Worm (Caenorhabditis elegans) whole organism, L4 larva: ENCODE data around the gene dmsr-8.

ENCODE experiments used
- D1046.2 ChIP-seq: fragments of 200-800 bp; sonication (Bioruptor generic); IDR thresholded peaks from 2 replicates; pipeline ENCODE4 v1.3.6; 2022; ENCODE audit warnings: missing genetic modification characterization, missing compliant biosample characterization
- F26F4.8 ChIP-seq: fragments of 200-800 bp; sonication (Bioruptor generic); conservative IDR thresholded peaks from 2 replicates; pipeline ENCODE4 v1.3.6; 2022; ENCODE audit warnings: missing genetic modification characterization, missing compliant biosample characterization
- F44E2.7 ChIP-seq: fragments of 200-800 bp; sonication (Bioruptor generic); IDR thresholded peaks from 2 replicates; pipeline ENCODE4 v2.1.2; 2022; ENCODE audit warnings: missing genetic modification characterization, missing compliant biosample characterization
- F49E8.2 ChIP-seq: sonication (generic microtip); optimal IDR thresholded peaks from 2 replicates; lab custom pipeline; 2016; ENCODE audit warnings: missing compliant biosample characterization, mild to moderate bottlenecking, missing genetic modification characterization, borderline replicate concordance
- R02D3.7 ChIP-seq: fragments of 150-350 bp; sonication (generic microtip); optimal IDR thresholded peaks from 3 replicates; lab custom pipeline; 2014; ENCODE audit warnings: missing biosample characterization, missing genetic modification characterization
- T26A8.4 ChIP-seq: fragments of 200-800 bp; sonication (Bioruptor generic); IDR thresholded peaks from 2 replicates; pipeline ENCODE4 v1.3.6; 2022; ENCODE audit warnings: missing genetic modification characterization, missing compliant biosample characterization
- Y105C5A.15 ChIP-seq: fragments of 200-800 bp; sonication (Bioruptor generic); IDR thresholded peaks from 2 replicates; pipeline ENCODE4 v1.3.6; 2022; ENCODE audit warnings: missing genetic modification characterization, missing compliant biosample characterization
- Y48G9A.11 ChIP-seq: fragments of 200-800 bp; sonication (Bioruptor generic); IDR thresholded peaks from 2 replicates; pipeline ENCODE4 v1.3.6; 2022; ENCODE audit warnings: missing genetic modification reagents, missing genetic modification characterization, missing compliant biosample characterization
- Y5F2A.4 ChIP-seq: fragments of 200-800 bp; sonication (Bioruptor generic); optimal IDR thresholded peaks from 2 replicates; lab custom pipeline; 2018; ENCODE audit warnings: mild to moderate bottlenecking, missing genetic modification characterization, missing compliant biosample characterization
- Y75B8A.6 ChIP-seq: fragments of 200-800 bp; sonication (Bioruptor generic); IDR thresholded peaks from 2 replicates; pipeline ENCODE4 v1.3.6; 2022; ENCODE audit warnings: missing genetic modification reagents, missing genetic modification characterization, missing compliant biosample characterization
- ZK337.2 ChIP-seq: fragments of 200-800 bp; sonication (Bioruptor generic); IDR thresholded peaks from 2 replicates; pipeline ENCODE4 v1.3.6; 2022; ENCODE audit warnings: missing genetic modification reagents, missing genetic modification characterization, missing compliant biosample characterization
- ZK546.5 ChIP-seq, 2 experiments: sonication (generic microtip); optimal IDR thresholded peaks; 2 replicates each; lab custom pipeline; 2017; ENCODE audit warnings: missing biosample characterization in 2 of 2, missing genetic modification characterization in 2 of 2
- aha-1 ChIP-seq: fragments of 150-350 bp; peaks from one replicate; lab custom pipeline; 2014; ENCODE audit warnings: missing biosample characterization, missing genetic modification characterization
- aly-2 ChIP-seq: sonication (generic microtip); optimal IDR thresholded peaks from 2 replicates; lab custom pipeline; 2018; ENCODE audit warnings: missing biosample characterization, missing genetic modification characterization
- arid-1 ChIP-seq: fragments of 200-800 bp; sonication (Bioruptor generic); conservative IDR thresholded peaks from 2 replicates; pipeline ENCODE4 v1.3.6; 2022; ENCODE audit warnings: missing genetic modification reagents, missing genetic modification characterization, missing compliant biosample characterization
- ceh-20 ChIP-seq: fragments of 200-800 bp; sonication (Bioruptor generic); IDR thresholded peaks from 2 replicates; pipeline ENCODE4 v1.3.6; 2022; ENCODE audit warnings: missing genetic modification reagents, missing genetic modification characterization, missing compliant biosample characterization
- ces-1 ChIP-seq: fragments of 150-350 bp; sonication (generic microtip); optimal IDR thresholded peaks from 4 replicates; lab custom pipeline; 2014; ENCODE audit warnings: missing biosample characterization, missing genetic modification reagents, missing genetic modification characterization
- daf-19 ChIP-seq: fragments of 200-800 bp; sonication (Bioruptor generic); conservative IDR thresholded peaks from 2 replicates; pipeline ENCODE4 v1.3.6; 2022; ENCODE audit warnings: missing genetic modification characterization, missing compliant biosample characterization
- dmd-8 ChIP-seq: fragments of 200-800 bp; sonication (Bioruptor generic); IDR thresholded peaks from 2 replicates; pipeline ENCODE4 v1.3.6; 2022; ENCODE audit warnings: missing genetic modification characterization, missing compliant biosample characterization
- dmd-9 ChIP-seq: fragments of 200-800 bp; sonication (Bioruptor generic); IDR thresholded peaks from 2 replicates; pipeline ENCODE4 v1.3.6; 2022; ENCODE audit warnings: missing genetic modification reagents, missing genetic modification characterization, missing compliant biosample characterization
- dpl-1 ChIP-seq: fragments of 150-350 bp; optimal IDR thresholded peaks from 2 replicates; lab custom pipeline; 2014; ENCODE audit warnings: missing biosample characterization, missing genetic modification reagents, missing genetic modification characterization
- duxl-1 ChIP-seq: sonication (generic microtip); optimal IDR thresholded peaks from 2 replicates; lab custom pipeline; 2016; ENCODE audit warnings: mild to moderate bottlenecking, missing genetic modification characterization, moderate library complexity, missing compliant biosample characterization; ENCODE audit not compliant: poor library complexity
- egl-27 ChIP-seq: sonication (generic microtip); optimal IDR thresholded peaks from 3 replicates; lab custom pipeline; 2017; ENCODE audit warnings: missing biosample characterization, missing genetic modification reagents, missing genetic modification characterization
- fkh-10 ChIP-seq: fragments of 150-350 bp; optimal IDR thresholded peaks from 2 replicates; lab custom pipeline; 2014; ENCODE audit warnings: missing biosample characterization, missing genetic modification reagents, missing genetic modification characterization
- fos-1 ChIP-seq: fragments of 150-350 bp; optimal IDR thresholded peaks from 2 replicates; lab custom pipeline; 2014; ENCODE audit warnings: missing biosample characterization, missing genetic modification characterization
- jun-1 ChIP-seq: fragments of 150-350 bp; optimal IDR thresholded peaks from 2 replicates; lab custom pipeline; 2014; ENCODE audit warnings: missing biosample characterization, missing genetic modification reagents, missing genetic modification characterization
- lin-13 ChIP-seq: fragments of 150-350 bp; optimal IDR thresholded peaks from 2 replicates; lab custom pipeline; 2014; ENCODE audit warnings: missing biosample characterization, missing genetic modification reagents, missing genetic modification characterization
- lin-15B ChIP-seq: fragments of 150-350 bp; sonication (generic microtip); optimal IDR thresholded peaks from 3 replicates; lab custom pipeline; 2014; ENCODE audit warnings: missing biosample characterization, missing genetic modification characterization
- lin-29 ChIP-seq: fragments of 200-800 bp; sonication (Bioruptor generic); IDR thresholded peaks from 2 replicates; pipeline ENCODE4 v1.3.6; 2022; ENCODE audit warnings: missing genetic modification reagents, missing genetic modification characterization, missing compliant biosample characterization
- lir-3 ChIP-seq: sonication (generic microtip); optimal IDR thresholded peaks from 2 replicates; lab custom pipeline; 2016; ENCODE audit warnings: mild to moderate bottlenecking, missing genetic modification characterization, missing compliant biosample characterization
- lsy-2 ChIP-seq, 2 experiments: fragments of 150-350 bp in 1 of 2; sonication (generic microtip) in 1 of 2; optimal IDR thresholded peaks; 2 replicates each; lab custom pipeline; 2014 to 2017; ENCODE audit warnings: missing biosample characterization in 2 of 2, missing genetic modification characterization in 2 of 2
- madf-9 ChIP-seq: fragments of 200-800 bp; sonication (Bioruptor generic); conservative IDR thresholded peaks from 2 replicates; pipeline ENCODE4 v1.3.6; 2022; ENCODE audit warnings: missing genetic modification reagents, missing genetic modification characterization, missing compliant biosample characterization
- mxl-2 ChIP-seq: fragments of 200-800 bp; sonication (Bioruptor generic); conservative IDR thresholded peaks from 2 replicates; pipeline ENCODE4 v1.3.6; 2022; ENCODE audit warnings: missing genetic modification reagents, missing genetic modification characterization, missing compliant biosample characterization
- mxl-3 ChIP-seq: fragments of 200-800 bp; sonication (Bioruptor generic); optimal IDR thresholded peaks from 2 replicates; lab custom pipeline; 2018; ENCODE audit warnings: mild to moderate bottlenecking, missing genetic modification characterization, missing compliant biosample characterization
- nhr-10 ChIP-seq: fragments of 150-350 bp; optimal IDR thresholded peaks from 2 replicates; lab custom pipeline; 2014; ENCODE audit warnings: missing biosample characterization, missing genetic modification characterization
- nhr-102 ChIP-seq: sonication (generic microtip); optimal IDR thresholded peaks from 2 replicates; lab custom pipeline; 2016; ENCODE audit warnings: mild to moderate bottlenecking, missing genetic modification characterization, moderate library complexity, missing compliant biosample characterization
- nhr-11 ChIP-seq: fragments of 150-350 bp; optimal IDR thresholded peaks from 2 replicates; lab custom pipeline; 2014; ENCODE audit warnings: missing biosample characterization, missing genetic modification characterization
- nhr-111 ChIP-seq: fragments of 200-800 bp; sonication (Bioruptor generic); optimal IDR thresholded peaks from 2 replicates; lab custom pipeline; 2018; ENCODE audit warnings: mild to moderate bottlenecking, missing genetic modification characterization, missing compliant biosample characterization
- nhr-42 ChIP-seq: fragments of 200-800 bp; sonication (Bioruptor generic); IDR thresholded peaks from 2 replicates; pipeline ENCODE4 v1.3.6; 2022; ENCODE audit warnings: missing genetic modification characterization, missing compliant biosample characterization
- php-3 ChIP-seq: fragments of 200-800 bp; sonication (Bioruptor generic); IDR thresholded peaks from 2 replicates; pipeline ENCODE4 v1.3.6; 2022; ENCODE audit warnings: missing genetic modification reagents, missing genetic modification characterization, missing compliant biosample characterization
- pqm-1 ChIP-seq: sonication (generic microtip); optimal IDR thresholded peaks from 2 replicates; lab custom pipeline; 2017; ENCODE audit warnings: missing biosample characterization, missing genetic modification characterization
- set-16 ChIP-seq: fragments of 200-800 bp; sonication (Bioruptor generic); IDR thresholded peaks from 2 replicates; pipeline ENCODE4 v1.3.6; 2022; ENCODE audit warnings: missing genetic modification reagents, missing genetic modification characterization, missing compliant biosample characterization
- snpc-4 ChIP-seq: fragments of 150-350 bp; optimal IDR thresholded peaks from 2 replicates; lab custom pipeline; 2014; ENCODE audit warnings: missing biosample characterization, missing genetic modification characterization
- unc-130 ChIP-seq: sonication (generic microtip); optimal IDR thresholded peaks from 2 replicates; lab custom pipeline; 2016; ENCODE audit warnings: missing genetic modification reagents, missing genetic modification characterization, missing compliant biosample characterization
- vab-7 ChIP-seq: fragments of 200-800 bp; sonication (Bioruptor generic); IDR thresholded peaks from 2 replicates; pipeline ENCODE4 v1.3.6; 2022; ENCODE audit warnings: missing genetic modification reagents, missing genetic modification characterization, missing compliant biosample characterization
- zag-1 ChIP-seq: fragments of 150-350 bp; optimal IDR thresholded peaks from 2 replicates; lab custom pipeline; 2014; ENCODE audit warnings: missing biosample characterization, missing genetic modification characterization
- zfp-2 ChIP-seq: sonication (generic microtip); optimal IDR thresholded peaks from 2 replicates; lab custom pipeline; 2016; ENCODE audit warnings: mild to moderate bottlenecking, missing genetic modification characterization, missing compliant biosample characterization
- zfp-3 ChIP-seq: fragments of 200-800 bp; sonication (Bioruptor generic); conservative IDR thresholded peaks from 2 replicates; pipeline ENCODE4 v1.3.6; 2022; ENCODE audit warnings: missing genetic modification reagents, missing genetic modification characterization, missing compliant biosample characterization
- zip-11 ChIP-seq: fragments of 200-800 bp; sonication (Bioruptor generic); IDR thresholded peaks from 2 replicates; pipeline ENCODE4 v1.3.6; 2022; ENCODE audit warnings: missing genetic modification characterization, missing compliant biosample characterization
- ztf-11 ChIP-seq: fragments of 150-350 bp; optimal IDR thresholded peaks from 2 replicates; lab custom pipeline; 2014; ENCODE audit warnings: missing biosample characterization, missing genetic modification characterization

Gene dmsr-8

DNA sequence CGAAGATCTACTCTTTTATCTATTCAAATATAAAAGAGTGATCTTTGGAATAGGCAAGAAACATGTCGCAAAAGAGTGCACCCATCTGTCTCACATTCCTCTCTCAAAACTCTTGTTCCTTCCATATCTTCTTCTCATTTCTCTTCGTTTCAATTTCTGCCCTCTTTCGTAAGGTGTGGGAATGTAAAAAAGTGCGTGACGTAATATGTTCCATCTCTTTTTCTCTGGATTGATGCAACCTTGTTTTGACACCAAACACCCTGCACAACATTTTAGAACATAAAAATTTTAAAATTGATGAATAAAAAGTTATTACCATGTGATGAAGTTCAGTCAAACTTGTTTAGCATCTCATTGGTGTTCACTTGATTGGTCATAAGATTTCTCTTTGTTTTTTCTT is 47.1 kb downstream of the dmsr-8 start (continued):
- TF ChIP-seq Y105C5A.15 (GFP tag; lab: Robert Waterston, UW): no peak
- TF ChIP-seq nhr-42 (GFP tag; lab: Robert Waterston, UW): no peak
- no peak for TF ChIP-seq lin-15B (tag; lab: Kevin White, UChicago)
- TF ChIP-seq php-3 (GFP tag; lab: Robert Waterston, UW): no peak
- no peak for TF ChIP-seq R02D3.7
- no peak for TF ChIP-seq vab-7
- TF ChIP-seq ces-1 (GFP tag; lab: Kevin White, UChicago): no peak
- no peak for TF ChIP-seq daf-19 (GFP tag; lab: Robert Waterston, UW)
- no peak for TF ChIP-seq nhr-10 (tag; lab: Kevin White, UChicago)
- TF ChIP-seq zfp-2: no peak
- TF ChIP-seq jun-1 (tag; lab: Kevin White, UChicago): no peak
- TF ChIP-seq ZK337.2: no peak
- TF ChIP-seq aha-1 (tag; lab: Kevin White, UChicago): no peak
- TF ChIP-seq, all 104 proteins: peak for 4

- TF ChIP-seq Y5F2A.4 (GFP tag; lab: Kevin White, UChicago) (no peak), D1046.2 (no peak), fos-1 (tag; lab: Kevin White, UChicago) (peak; percentile 13), snpc-4 (tag; lab: Kevin White, UChicago) (no peak), mxl-2 (GFP tag; lab: Robert Waterston, UW) (peak; percentile 73), pqm-1 (tag; lab: Kevin White, UChicago) (peak; percentile 6), Y105C5A.15 (GFP tag; lab: Robert Waterston, UW) (no peak), nhr-102 (tag; lab: Kevin White, UChicago) (peak; percentile 78), lir-3 (tag; lab: Kevin White, UChicago) (no peak), F49E8.2 (tag; lab: Kevin White, UChicago) (no peak), dmd-9 (GFP tag; lab: Robert Waterston, UW) (peak; percentile 57; the same call in 1 of the 2 replicates), lsy-2 (tag; optimal IDR thresholded peaks at IDR 0.05; lab: Kevin White, UChicago) (peak; percentile 89 to 95), nhr-111 (GFP tag; lab: Kevin White, UChicago) (no peak), fkh-10 (GFP tag; lab: Kevin White, UChicago) (peak; percentile 91), ztf-11 (no peak), daf-19 (GFP tag; lab: Robert Waterston, UW) (no peak), zip-11 (GFP tag; lab: Robert Waterston, UW) (no peak), nhr-11 (tag; lab: Kevin White, UChicago) (peak; percentile 97), arid-1 (peak; percentile 82), zag-1 (tag; lab: Kevin White, UChicago) (no peak), Y48G9A.11 (GFP tag; lab: Robert Waterston, UW) (no peak), ZK337.2 (no peak), T26A8.4 (GFP tag; lab: Robert Waterston, UW) (peak; percentile 84), egl-27 (peak; percentile 14), dpl-1 (peak; percentile 68), aly-2 (tag; lab: Kevin White, UChicago) (no peak), mxl-3 (peak; percentile 92), zfp-3 (GFP tag; lab: Robert Waterston, UW) (0 out of 2 replicates have a peak, but pooled peaks have one; percentile 48), lin-13 (GFP tag; lab: Kevin White, UChicago) (peak; percentile 90), madf-9 (0 out of 2 replicates have a peak, but pooled peaks have one; percentile 13), F26F4.8 (GFP tag; lab: Robert Waterston, UW) (no peak), duxl-1 (peak; percentile 83), Y75B8A.6 (0 out of 2 replicates have a peak, but pooled peaks have one; percentile 68), ceh-20 (GFP tag; lab: Robert Waterston, UW) (peak; percentile 88), dmd-8 (GFP tag; lab: Robert Waterston, UW) (0 out of 2 replicates have a peak, but pooled peaks have one; percentile 39), unc-130 (GFP tag; lab: Kevin White, UChicago) (no peak), F44E2.7 (GFP tag; lab: Robert Waterston, UW) (no peak), set-16 (GFP tag; lab: Robert Waterston, UW) (no peak), lin-29 (peak; percentile 61; the same call in 1 of the 2 replicates), ZK546.5 (tag; optimal IDR thresholded peaks at IDR 0.05; lab: Kevin White, UChicago) (peak in 1 of 2 experiments; percentile 41)
Observed at ce11 chrV:10466607-10467092, 47.5 kb downstream of the dmsr-8 start.
